Fruit fly (Drosophila melanogaster): Measurements from ENCODE around the gene CG5892.

The CG5892 gene

DNA sequence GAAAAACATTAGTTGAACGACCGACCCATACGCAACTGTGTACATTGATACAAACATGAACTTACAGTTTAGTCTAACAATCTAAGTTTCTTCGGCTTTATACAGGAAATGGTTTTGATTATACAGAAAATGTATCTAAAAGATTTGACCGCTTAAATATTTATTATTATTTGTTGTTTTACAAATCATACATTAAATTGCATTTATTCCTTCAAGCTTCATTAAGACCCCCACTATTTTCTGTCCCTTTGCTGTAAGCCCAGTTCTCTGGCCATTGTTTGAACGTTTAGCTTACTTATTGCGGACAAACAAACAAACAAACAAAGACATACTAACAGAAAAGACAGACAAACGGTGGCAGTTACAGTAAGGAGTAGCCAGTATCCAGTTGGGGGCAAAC lies 11.9 kb downstream of the CG5892 start:
- TF ChIP-seq CrebA (GFP tag; optimal IDR thresholded peaks at IDR 0.05; ENCODE audit: borderline replicate concordance), result no peak
- no peak for TF ChIP-seq Abd-B (GFP tag; optimal IDR thresholded peaks at IDR 0.05)
- TF ChIP-seq tai (GFP tag; optimal IDR thresholded peaks at IDR 0.05), result no peak
- TF ChIP-seq CG32264 (GFP tag; optimal IDR thresholded peaks at IDR 0.05), result no peak
- no peak for TF ChIP-seq Myc (optimal IDR thresholded peaks at IDR 0.05)
- no peak for TF ChIP-seq Sp1 (GFP tag; optimal IDR thresholded peaks at IDR 0.05)
- no peak for TF ChIP-seq usp (GFP tag; optimal IDR thresholded peaks at IDR 0.05)
- TF ChIP-seq brk (GFP tag; optimal IDR thresholded peaks at IDR 0.05), result no peak
- no peak for TF ChIP-seq sv (GFP tag; optimal IDR thresholded peaks at IDR 0.05)
- TF ChIP-seq Hnf4 (GFP tag; optimal IDR thresholded peaks at IDR 0.05), result no peak
- no peak for TF ChIP-seq ey (GFP tag; optimal IDR thresholded peaks at IDR 0.05)
- no peak for TF ChIP-seq HLH106 (tag; optimal IDR thresholded peaks at IDR 0.05)
- TF ChIP-seq GATAd (GFP tag; optimal IDR thresholded peaks at IDR 0.05), result no peak
- TF ChIP-seq N (GFP tag; optimal IDR thresholded peaks at IDR 0.05), result no peak
- TF ChIP-seq dl (GFP tag; optimal IDR thresholded peaks at IDR 0.05; ENCODE audit: insufficient read depth in 1 of 2, partially characterized antibody in 2 of 2), result no peak
- TF ChIP-seq Dfd (GFP tag; optimal IDR thresholded peaks at IDR 0.05), result no peak
- no peak for TF ChIP-seq br (GFP tag; optimal IDR thresholded peaks at IDR 0.05)

- no peak for TF ChIP-seq jim (GFP tag; optimal IDR thresholded peaks at IDR 0.05)
- peak; percentile 73 for TF ChIP-seq rgr (GFP tag; optimal IDR thresholded peaks at IDR 0.05)
- no peak for TF ChIP-seq Vsx2 (GFP tag; optimal IDR thresholded peaks at IDR 0.05; ENCODE audit: partially characterized antibody)
- no peak for TF ChIP-seq sv (GFP tag; optimal IDR thresholded peaks at IDR 0.05)
- no peak for TF ChIP-seq CG9705 (GFP tag; optimal IDR thresholded peaks at IDR 0.05)
- no peak for TF ChIP-seq Myc (optimal IDR thresholded peaks at IDR 0.05)
- no peak for TF ChIP-seq tai (GFP tag; optimal IDR thresholded peaks at IDR 0.05)
- TF ChIP-seq Abd-B (GFP tag; optimal IDR thresholded peaks at IDR 0.05), result no peak
- no peak for TF ChIP-seq pan (optimal IDR thresholded peaks at IDR 0.05)
- no peak for TF ChIP-seq GATAd (GFP tag; optimal IDR thresholded peaks at IDR 0.05)
- no peak for TF ChIP-seq dmrt93B (GFP tag; optimal IDR thresholded peaks at IDR 0.05)
- no peak for TF ChIP-seq lola (GFP tag; optimal IDR thresholded peaks at IDR 0.05)
- TF ChIP-seq woc (GFP tag; optimal IDR thresholded peaks at IDR 0.05), result no peak
- no peak for TF ChIP-seq CG32264 (GFP tag; optimal IDR thresholded peaks at IDR 0.05)
- no peak for TF ChIP-seq fru (GFP tag; optimal IDR thresholded peaks at IDR 0.05)
- TF ChIP-seq dl (GFP tag; optimal IDR thresholded peaks at IDR 0.05; ENCODE audit: insufficient read depth in 1 of 2, partially characterized antibody in 2 of 2), result no peak
- no peak for TF ChIP-seq Jra (GFP tag; optimal IDR thresholded peaks at IDR 0.05)
- no peak for TF ChIP-seq N (GFP tag; optimal IDR thresholded peaks at IDR 0.05)
- no peak for TF ChIP-seq Rel (GFP tag; optimal IDR thresholded peaks at IDR 0.05)
- no peak for TF ChIP-seq Rel (tag; optimal IDR thresholded peaks at IDR 0.05)
- TF ChIP-seq psq (GFP tag; optimal IDR thresholded peaks at IDR 0.05), result no peak
- TF ChIP-seq Sp1 (GFP tag; optimal IDR thresholded peaks at IDR 0.05), result peak; percentile 8
- no peak for TF ChIP-seq foxo (GFP tag; optimal IDR thresholded peaks at IDR 0.05)
- peak; percentile 7 for TF ChIP-seq brk (GFP tag; optimal IDR thresholded peaks at IDR 0.05)
- TF ChIP-seq Hnf4 (GFP tag; optimal IDR thresholded peaks at IDR 0.05), result no peak
- peak; percentile 76 for TF ChIP-seq h (GFP tag; optimal IDR thresholded peaks at IDR 0.05)
- no peak for TF ChIP-seq usp (GFP tag; optimal IDR thresholded peaks at IDR 0.05)
- TF ChIP-seq dsf (GFP tag; optimal IDR thresholded peaks at IDR 0.05; ENCODE audit: borderline replicate concordance), result no peak
- TF ChIP-seq ey (GFP tag; optimal IDR thresholded peaks at IDR 0.05), result no peak
- peak; percentile 50 for TF ChIP-seq OdsH (GFP tag; optimal IDR thresholded peaks at IDR 0.05)
- no peak for TF ChIP-seq Mio (GFP tag; optimal IDR thresholded peaks at IDR 0.05)
- TF ChIP-seq Dif (GFP tag; optimal IDR thresholded peaks at IDR 0.05; ENCODE audit: partially characterized antibody), result no peak
- TF ChIP-seq CrebA (GFP tag; optimal IDR thresholded peaks at IDR 0.05; ENCODE audit: borderline replicate concordance), result no peak
- no peak for TF ChIP-seq HLH106 (tag; optimal IDR thresholded peaks at IDR 0.05)
- TF ChIP-seq Hr78 (GFP tag; optimal IDR thresholded peaks at IDR 0.05), result no peak
- no peak for TF ChIP-seq sage (GFP tag; optimal IDR thresholded peaks at IDR 0.05)
- peak; percentile 86 for TF ChIP-seq Hr83 (GFP tag; optimal IDR thresholded peaks at IDR 0.05; ENCODE audit: poor library complexity, severe bottlenecking)
- TF ChIP-seq br (GFP tag; optimal IDR thresholded peaks at IDR 0.05), result no peak
- TF ChIP-seq Dfd (GFP tag; optimal IDR thresholded peaks at IDR 0.05), result no peak
Observed at dm6 chr3R:21260795-21261194, 18.4 kb downstream of the CG5892 start.
